Worm (Caenorhabditis elegans) whole organism, L4 larva: ENCODE results near the gene dgk-4.
A peak's percentile ranks its signal among the peaks of the same experiment; 100 is the strongest.

ENCODE experiments used
- D1046.2 ChIP-seq: fragments of 200-800 bp; sonication (Bioruptor generic); IDR thresholded peaks from 2 replicates; pipeline ENCODE4 v1.3.6; 2022; ENCODE audit warnings: missing genetic modification characterization, missing compliant biosample characterization
- F44E2.7 ChIP-seq: fragments of 200-800 bp; sonication (Bioruptor generic); IDR thresholded peaks from 2 replicates; pipeline ENCODE4 v2.1.2; 2022; ENCODE audit warnings: missing genetic modification characterization, missing compliant biosample characterization
- T20F7.1 ChIP-seq: fragments of 200-800 bp; sonication (Bioruptor generic); optimal IDR thresholded peaks from 2 replicates; lab custom pipeline; 2018; ENCODE audit warnings: mild to moderate bottlenecking, missing genetic modification characterization, missing compliant biosample characterization
- ZK546.5 ChIP-seq, 2 experiments: sonication (generic microtip); optimal IDR thresholded peaks; 2 replicates each; lab custom pipeline; 2017; ENCODE audit warnings: missing biosample characterization in 2 of 2, missing genetic modification characterization in 2 of 2
- arid-1 ChIP-seq: fragments of 200-800 bp; sonication (Bioruptor generic); conservative IDR thresholded peaks from 2 replicates; pipeline ENCODE4 v1.3.6; 2022; ENCODE audit warnings: missing genetic modification reagents, missing genetic modification characterization, missing compliant biosample characterization
- attf-4 ChIP-seq: sonication (generic microtip); optimal IDR thresholded peaks from 3 replicates; lab custom pipeline; 2017; ENCODE audit warnings: missing biosample characterization, missing genetic modification characterization
- ceh-28 ChIP-seq: fragments of 150-350 bp; optimal IDR thresholded peaks from 2 replicates; lab custom pipeline; 2014; ENCODE audit warnings: missing biosample characterization, missing genetic modification reagents, missing genetic modification characterization
- ctbp-1 ChIP-seq: fragments of 200-800 bp; sonication (Bioruptor generic); IDR thresholded peaks from 2 replicates; pipeline ENCODE4 v1.3.6; 2022; ENCODE audit warnings: missing genetic modification reagents, missing genetic modification characterization, missing compliant biosample characterization
- daf-12 ChIP-seq: fragments of 150-350 bp; optimal IDR thresholded peaks from 2 replicates; lab custom pipeline; 2014; ENCODE audit warnings: missing biosample characterization, missing genetic modification reagents, missing genetic modification characterization
- daf-16 ChIP-seq, 3 experiments: sonication (generic microtip); optimal IDR thresholded peaks; 2 replicates each; lab custom pipeline; 2016 to 2017; ENCODE audit warnings: missing genetic modification characterization in 3 of 3, missing genetic modification reagents in 3 of 3, mild to moderate bottlenecking in 2 of 3, missing compliant biosample characterization in 2 of 3, missing biosample characterization in 1 of 3, moderate library complexity in 1 of 3
- dmd-6 ChIP-seq: fragments of 200-800 bp; sonication (Bioruptor generic); IDR thresholded peaks from 2 replicates; pipeline ENCODE4 v1.3.6; 2022; ENCODE audit warnings: missing genetic modification reagents, missing genetic modification characterization, missing compliant biosample characterization
- dpl-1 ChIP-seq: fragments of 150-350 bp; optimal IDR thresholded peaks from 2 replicates; lab custom pipeline; 2014; ENCODE audit warnings: missing biosample characterization, missing genetic modification reagents, missing genetic modification characterization
- dve-1 ChIP-seq: sonication (generic microtip); optimal IDR thresholded peaks from 2 replicates; lab custom pipeline; 2017; ENCODE audit warnings: antibody characterized with exemption, mild to moderate bottlenecking, missing genetic modification characterization, missing compliant biosample characterization; ENCODE audit not compliant: insufficient read depth
- fkh-10 ChIP-seq: fragments of 150-350 bp; optimal IDR thresholded peaks from 2 replicates; lab custom pipeline; 2014; ENCODE audit warnings: missing biosample characterization, missing genetic modification reagents, missing genetic modification characterization
- hif-1 ChIP-seq, 2 experiments: sonication (generic microtip); optimal IDR thresholded peaks; 2 replicates each; lab custom pipeline; 2016 to 2017; ENCODE audit warnings: missing compliant biosample characterization in 2 of 2, missing genetic modification characterization in 2 of 2, missing genetic modification reagents in 2 of 2, missing genotype in 2 of 2, mild to moderate bottlenecking in 1 of 2
- hlh-11 ChIP-seq: fragments of 200-800 bp; sonication (Bioruptor generic); optimal IDR thresholded peaks from 2 replicates; lab custom pipeline; 2018; ENCODE audit warnings: mild to moderate bottlenecking, missing genetic modification characterization, missing compliant biosample characterization
- hlh-30 ChIP-seq: sonication (generic microtip); optimal IDR thresholded peaks from 2 replicates; lab custom pipeline; 2017; ENCODE audit warnings: antibody characterized with exemption, mild to moderate bottlenecking, missing genetic modification characterization, missing compliant biosample characterization; ENCODE audit not compliant: insufficient read depth
- hmg-1.1 ChIP-seq: fragments of 200-800 bp; sonication (Bioruptor generic); IDR thresholded peaks from 2 replicates; pipeline ENCODE4 v1.3.6; 2022; ENCODE audit warnings: missing genetic modification reagents, missing genetic modification characterization, missing compliant biosample characterization
- lin-13 ChIP-seq: fragments of 150-350 bp; optimal IDR thresholded peaks from 2 replicates; lab custom pipeline; 2014; ENCODE audit warnings: missing biosample characterization, missing genetic modification reagents, missing genetic modification characterization
- lin-38 ChIP-seq: fragments of 200-800 bp; sonication (Bioruptor generic); IDR thresholded peaks from 2 replicates; pipeline ENCODE4 v1.3.6; 2022; ENCODE audit warnings: missing genetic modification reagents, missing genetic modification characterization, missing compliant biosample characterization
- lsy-2 ChIP-seq, 2 experiments: fragments of 150-350 bp in 1 of 2; sonication (generic microtip) in 1 of 2; optimal IDR thresholded peaks; 2 replicates each; lab custom pipeline; 2014 to 2017; ENCODE audit warnings: missing biosample characterization in 2 of 2, missing genetic modification characterization in 2 of 2
- mdl-1 ChIP-seq, 2 experiments: fragments of 150-350 bp in 1 of 2; sonication (generic microtip) in 1 of 2; optimal IDR thresholded peaks; 2 replicates each; lab custom pipeline; 2014 to 2017; ENCODE audit warnings: missing biosample characterization in 2 of 2, missing genetic modification characterization in 2 of 2
- mep-1 ChIP-seq: fragments of 150-350 bp; sonication (generic microtip); optimal IDR thresholded peaks from 3 replicates; lab custom pipeline; 2014; ENCODE audit warnings: missing biosample characterization, missing genetic modification characterization
- mes-2 ChIP-seq: sonication (generic microtip); optimal IDR thresholded peaks from 2 replicates; lab custom pipeline; 2016; ENCODE audit warnings: missing genotype, mild to moderate bottlenecking, missing genetic modification characterization, missing compliant biosample characterization; ENCODE audit not compliant: poor library complexity, severe bottlenecking
- mxl-3 ChIP-seq: fragments of 200-800 bp; sonication (Bioruptor generic); optimal IDR thresholded peaks from 2 replicates; lab custom pipeline; 2018; ENCODE audit warnings: mild to moderate bottlenecking, missing genetic modification characterization, missing compliant biosample characterization
- nhr-102 ChIP-seq: sonication (generic microtip); optimal IDR thresholded peaks from 2 replicates; lab custom pipeline; 2016; ENCODE audit warnings: mild to moderate bottlenecking, missing genetic modification characterization, moderate library complexity, missing compliant biosample characterization
- nhr-11 ChIP-seq: fragments of 150-350 bp; optimal IDR thresholded peaks from 2 replicates; lab custom pipeline; 2014; ENCODE audit warnings: missing biosample characterization, missing genetic modification characterization
- nhr-25 ChIP-seq: sonication (generic microtip); optimal IDR thresholded peaks from 2 replicates; lab custom pipeline; 2017; ENCODE audit warnings: missing genetic modification characterization, mild to moderate bottlenecking, missing compliant biosample characterization, antibody characterized with exemption, moderate library complexity, borderline replicate concordance; ENCODE audit not compliant: insufficient read depth
- nhr-28 ChIP-seq: fragments of 150-350 bp; optimal IDR thresholded peaks from 2 replicates; lab custom pipeline; 2014; ENCODE audit warnings: missing biosample characterization, missing genetic modification characterization
- nhr-48 ChIP-seq: sonication (generic microtip); optimal IDR thresholded peaks from 2 replicates; lab custom pipeline; 2016; ENCODE audit warnings: mild to moderate bottlenecking, missing genetic modification characterization, missing compliant biosample characterization
- nhr-6 ChIP-seq: fragments of 150-350 bp; optimal IDR thresholded peaks from 2 replicates; lab custom pipeline; 2014; ENCODE audit warnings: missing biosample characterization, missing genetic modification characterization
- nhr-77 ChIP-seq: fragments of 150-350 bp; optimal IDR thresholded peaks from 2 replicates; lab custom pipeline; 2014; ENCODE audit warnings: missing biosample characterization, missing genetic modification characterization
- pha-4 ChIP-seq, 2 experiments: fragments of 150-350 bp in 1 of 2; fragments of 200-800 bp in 1 of 2; sonication (Bioruptor generic) in 1 of 2; IDR thresholded peaks in 1 of 2; optimal IDR thresholded peaks in 1 of 2; 2 replicates each; pipeline versions ENCODE4 v1.3.6 to Lab custom; 2014 to 2022; ENCODE audit warnings: missing genetic modification characterization in 2 of 2, missing genetic modification reagents in 2 of 2, missing biosample characterization in 1 of 2, missing compliant biosample characterization in 1 of 2
- rbr-2 ChIP-seq: sonication (generic microtip); optimal IDR thresholded peaks from 2 replicates; lab custom pipeline; 2016; ENCODE audit warnings: missing genotype, missing genetic modification characterization, missing compliant biosample characterization
- skn-1 ChIP-seq: fragments of 150-350 bp; optimal IDR thresholded peaks from 2 replicates; lab custom pipeline; 2014; ENCODE audit warnings: missing biosample characterization, missing genetic modification characterization
- snpc-4 ChIP-seq: fragments of 150-350 bp; optimal IDR thresholded peaks from 2 replicates; lab custom pipeline; 2014; ENCODE audit warnings: missing biosample characterization, missing genetic modification characterization
- unc-62 ChIP-seq, 3 experiments: fragments of 150-350 bp in 1 of 3; sonication (generic microtip); optimal IDR thresholded peaks in 2 of 3; peaks in 1 of 3; 1 replicate in 1 of 3; 2 replicates in 2 of 3; lab custom pipeline; 2014 to 2017; ENCODE audit warnings: missing biosample characterization in 3 of 3, missing genetic modification characterization in 3 of 3, missing genetic modification reagents in 3 of 3, missing genotype in 1 of 3
- ztf-7 ChIP-seq: fragments of 150-350 bp; optimal IDR thresholded peaks from 2 replicates; lab custom pipeline; 2014; ENCODE audit warnings: missing biosample characterization, missing genetic modification characterization

dgk-4 gene

DNA sequence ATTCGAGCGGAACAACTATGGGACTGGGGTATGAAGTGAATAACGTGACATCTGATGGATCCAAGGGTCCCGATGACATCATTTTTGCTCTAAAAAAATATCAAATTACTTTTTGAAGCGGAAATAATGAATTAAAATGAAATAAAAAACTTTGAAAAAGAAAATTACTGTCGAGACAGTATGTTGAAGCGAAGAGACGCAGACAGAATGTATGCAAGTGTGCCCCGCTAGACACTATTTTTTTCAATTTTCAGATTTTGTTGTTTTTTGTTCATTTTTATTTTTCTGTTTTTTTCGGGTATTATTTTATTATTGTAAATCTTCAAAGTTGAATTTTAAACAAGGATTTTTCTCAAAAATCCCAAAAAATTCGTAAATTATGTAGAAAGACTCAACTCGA is 12.4 kb upstream of the dgk-4 start, which contains the start of gene F42A9.8:
F42A9.8 (minus strand) TSS at position 88 of the 400 bp plus-strand sequence.
- peak; percentile 56 for TF ChIP-seq lin-38 (GFP tag; lab: Robert Waterston, UW)
- TF ChIP-seq mdl-1 (tag; optimal IDR thresholded peaks at IDR 0.05; lab: Kevin White, UChicago): no peak

DNA sequence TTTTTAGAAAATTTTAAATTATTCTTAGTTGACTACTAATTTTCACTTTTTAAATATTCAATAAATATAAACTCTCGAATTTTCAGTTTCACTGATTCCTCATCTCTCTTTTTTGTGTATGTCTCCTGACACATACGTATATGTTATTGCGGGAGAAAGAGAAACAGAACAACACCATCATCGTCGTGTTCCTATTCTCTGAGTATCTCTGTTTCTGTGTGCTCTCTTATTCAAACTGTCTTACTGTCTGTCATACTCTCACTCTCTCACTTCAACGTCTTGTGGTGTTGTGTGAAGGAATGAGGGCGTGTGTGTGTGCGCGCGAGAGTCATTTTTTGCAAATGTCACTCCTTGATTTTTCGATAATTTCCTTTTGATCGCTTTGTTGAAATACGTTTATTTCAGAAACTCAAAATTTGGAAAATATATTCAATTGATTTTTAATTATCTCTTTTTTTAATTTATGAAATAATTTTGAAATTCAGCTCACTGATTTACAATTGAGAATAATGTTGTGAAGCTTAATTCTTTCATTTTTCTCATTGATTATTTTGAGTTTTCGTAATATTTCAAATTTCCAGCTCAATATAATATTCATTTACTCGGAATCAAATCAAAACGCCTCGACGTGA is 10.9 kb upstream of the dgk-4 start, which contains the start of gene lin-49:
lin-49 (plus strand) TSS at position 582 of the 632 bp plus-strand sequence.
- TF ChIP-seq pha-4 (GFP tag; IDR thresholded peaks at IDR 0.05; lab: Robert Waterston, UW) (no peak), pha-4 (tag; optimal IDR thresholded peaks at IDR 0.05; lab: Kevin White, UChicago) (peak; percentile 65), fkh-10 (GFP tag; lab: Kevin White, UChicago) (peak; percentile 1), T20F7.1 (GFP tag; lab: Kevin White, UChicago) (peak; percentile 58), nhr-25 (tag; lab: Kevin White, UChicago) (peak; percentile 41), nhr-11 (tag; lab: Kevin White, UChicago) (peak; percentile 7), nhr-28 (tag; lab: Kevin White, UChicago) (peak; percentile 84), mep-1 (tag; lab: Kevin White, UChicago) (peak; percentile 88), skn-1 (tag; lab: Kevin White, UChicago) (no peak), D1046.2 (no peak), unc-62 (GFP tag; optimal IDR thresholded peaks at IDR 0.05 in 1 of 2; lab: Kevin White, UChicago) (peak in 1 of 2 experiments; percentile 10), unc-62 (tag; optimal IDR thresholded peaks at IDR 0.05; lab: Kevin White, UChicago) (no peak), mdl-1 (tag; optimal IDR thresholded peaks at IDR 0.05; lab: Kevin White, UChicago) (peak; percentile 9 to 83), lsy-2 (tag; optimal IDR thresholded peaks at IDR 0.05; lab: Kevin White, UChicago) (peak; percentile 43 to 82), dmd-6 (GFP tag; lab: Robert Waterston, UW) (peak; percentile 62), ztf-7 (tag; lab: Kevin White, UChicago) (peak; percentile 15), hlh-30 (peak; percentile 97), nhr-6 (tag; lab: Kevin White, UChicago) (peak; percentile 76), dpl-1 (peak; percentile 40), ZK546.5 (tag; optimal IDR thresholded peaks at IDR 0.05; lab: Kevin White, UChicago) (no peak), ctbp-1 (GFP tag; lab: Robert Waterston, UW) (0 out of 2 replicates have a peak, but pooled peaks have one; percentile 42), mes-2 (tag; lab: Kevin White, UChicago) (peak; percentile 67), daf-12 (tag; lab: Kevin White, UChicago) (no peak), nhr-102 (tag; lab: Kevin White, UChicago) (peak; percentile 20), hif-1 (tag; optimal IDR thresholded peaks at IDR 0.05; lab: Kevin White, UChicago) (peak in 1 of 2 experiments; percentile 38), arid-1 (GFP tag; lab: Robert Waterston, UW) (0 out of 2 replicates have a peak, but pooled peaks have one; percentile 11), nhr-48 (tag; lab: Kevin White, UChicago) (peak; percentile 12), ceh-28 (no peak), hlh-11 (tag; lab: Kevin White, UChicago) (peak; percentile 86), mxl-3 (GFP tag; lab: Kevin White, UChicago) (peak; percentile 68), lin-38 (GFP tag; lab: Robert Waterston, UW) (peak; percentile 44), daf-16 (GFP tag; optimal IDR thresholded peaks at IDR 0.05; lab: Kevin White, UChicago) (peak in 1 of 2 experiments; percentile 79), daf-16 (tag; optimal IDR thresholded peaks at IDR 0.05; lab: Kevin White, UChicago) (peak; percentile 80), lin-13 (GFP tag; lab: Kevin White, UChicago) (peak; percentile 47), dve-1 (tag; lab: Kevin White, UChicago) (peak; percentile 87), hmg-1.1 (GFP tag; lab: Robert Waterston, UW) (peak; percentile 81), nhr-77 (tag; lab: Kevin White, UChicago) (peak; percentile 62), F44E2.7 (no peak), attf-4 (tag; lab: Kevin White, UChicago) (no peak), snpc-4 (no peak), rbr-2 (tag; lab: Kevin White, UChicago) (peak; percentile 56)
